Worm (Caenorhabditis elegans) whole organism, late embryonic: ENCODE measurements around the gene rom-1.

Experiments used
- odd-2 ChIP-seq: sonication (generic microtip); optimal IDR thresholded peaks from 2 replicates; lab custom pipeline; 2017; ENCODE audit warnings: antibody characterized with exemption, mild to moderate bottlenecking, missing genetic modification characterization, missing compliant biosample characterization
- rnt-1 ChIP-seq: sonication (generic microtip); optimal IDR thresholded peaks from 2 replicates; lab custom pipeline; 2016; ENCODE audit warnings: missing genetic modification characterization, missing compliant biosample characterization
- sox-2 ChIP-seq: fragments of 200-800 bp; sonication (Bioruptor generic); IDR thresholded peaks from 2 replicates; pipeline ENCODE4 v1.3.6; 2022; ENCODE audit warnings: missing genetic modification reagents, missing genetic modification characterization, missing compliant biosample characterization
- unc-3 ChIP-seq, 2 experiments: fragments of 200-800 bp in 1 of 2; sonication (Bioruptor generic) in 1 of 2; sonication (generic microtip) in 1 of 2; conservative IDR thresholded peaks in 1 of 2; optimal IDR thresholded peaks in 1 of 2; 2 replicates each; pipeline versions ENCODE4 v1.3.6 to Lab custom; 2016 to 2022; ENCODE audit warnings: missing compliant biosample characterization in 2 of 2, missing genetic modification characterization in 2 of 2, missing genetic modification reagents in 1 of 2

DNA sequence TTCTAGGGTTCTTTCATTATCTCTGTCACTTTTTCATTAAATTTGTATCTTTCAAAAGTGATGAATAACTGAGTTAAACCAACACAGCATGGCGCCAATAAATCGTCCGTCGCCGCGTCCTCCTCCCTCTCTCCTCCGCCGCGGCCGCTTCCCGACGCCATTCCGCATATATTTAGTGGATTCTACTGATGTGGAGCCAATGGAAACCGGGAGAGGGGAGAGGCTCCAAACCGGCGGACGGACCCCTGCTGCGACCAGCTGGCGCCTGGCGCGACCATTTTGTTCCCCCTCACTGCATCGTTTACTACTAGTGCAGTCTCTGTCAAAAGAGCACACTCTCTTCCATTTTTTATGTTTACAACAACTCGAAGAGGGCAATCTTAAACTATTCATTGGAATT, 44.2 kb downstream of the rom-1 start:
- TF ChIP-seq rnt-1 (tag; lab: Kevin White, UChicago) (no peak), unc-3 (GFP tag; conservative IDR thresholded peaks at IDR 0.05; lab: Robert Waterston, UW) (no peak), unc-3 (tag; optimal IDR thresholded peaks at IDR 0.05; lab: Kevin White, UChicago) (no peak), odd-2 (tag; lab: Kevin White, UChicago) (no peak), sox-2 (GFP tag; lab: Robert Waterston, UW) (no peak)
